Worm (Caenorhabditis elegans): ENCODE measurements around the gene zyg-12.

DNA sequence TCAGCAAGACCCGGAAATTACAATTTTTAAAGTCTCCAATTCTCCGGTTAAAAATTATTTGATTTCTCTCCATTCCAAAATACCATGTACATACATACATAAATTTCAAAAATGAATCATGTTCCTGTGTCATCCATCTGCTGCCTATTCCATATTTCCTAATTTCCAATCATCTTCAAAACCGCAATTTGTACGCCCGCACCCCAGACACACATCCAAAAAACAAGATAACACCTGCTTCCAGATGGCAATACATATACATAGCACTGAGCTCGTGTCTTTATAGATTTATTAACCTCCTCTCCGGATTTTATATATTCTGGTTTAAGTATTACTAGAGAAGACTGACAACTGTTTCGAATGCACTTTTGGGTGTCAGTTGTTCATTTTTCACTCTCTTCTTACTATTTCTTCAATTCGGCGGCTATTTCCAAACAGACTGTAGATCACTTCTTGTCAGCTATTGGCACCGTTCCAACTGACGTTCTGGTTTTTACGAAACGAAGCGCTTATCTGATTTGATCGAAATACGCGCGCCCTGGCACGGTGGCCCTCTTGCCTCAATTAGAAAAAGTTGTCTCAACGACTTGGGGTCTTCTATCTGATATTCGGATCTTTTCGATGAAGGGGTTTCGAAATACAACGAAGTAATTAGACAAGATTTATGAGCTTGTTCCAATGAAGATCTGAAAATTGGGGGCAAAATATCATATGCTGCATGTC is 32.1 kb downstream of the zyg-12 start:
- TF ChIP-seq snpc-4 (tag; optimal IDR thresholded peaks at IDR 0.05), result no peak
- TF ChIP-seq nhr-77 (tag; optimal IDR thresholded peaks at IDR 0.05), result no peak
- no peak for TF ChIP-seq skn-1 (tag; optimal IDR thresholded peaks at IDR 0.05)
- TF ChIP-seq ceh-82 (tag; optimal IDR thresholded peaks at IDR 0.05), result no peak
- TF ChIP-seq nhr-11 (tag; optimal IDR thresholded peaks at IDR 0.05), result no peak
- no peak for TF ChIP-seq mdl-1 (tag; optimal IDR thresholded peaks at IDR 0.05)
- no peak for TF ChIP-seq elt-3 (tag; optimal IDR thresholded peaks at IDR 0.05)
- TF ChIP-seq unc-62 (GFP tag; optimal IDR thresholded peaks at IDR 0.05), result no peak
- TF ChIP-seq aly-2 (tag; optimal IDR thresholded peaks at IDR 0.05), result no peak
- TF ChIP-seq elt-1 (tag; optimal IDR thresholded peaks at IDR 0.05), result peak; percentile 16
- TF ChIP-seq Y55F3AM.14 (GFP tag; optimal IDR thresholded peaks at IDR 0.05), result no peak
